Fruit fly (Drosophila melanogaster) whole organism, embryonic: ENCODE measurements around the gene Prosbeta2.

Experiments used
- Awh ChIP-seq: fragments of 200-800 bp; sonication (Bioruptor generic); IDR thresholded peaks from 2 replicates; pipeline ENCODE4, ENCODE4 v1.3.6; 2022; ENCODE audit warnings: missing biosample characterization, missing genetic modification characterization
- B-H1 ChIP-seq: fragments of 200-800 bp; sonication (Bioruptor generic); IDR thresholded peaks from 3 replicates; pipeline ENCODE4 v1.3.6; 2022; ENCODE audit warnings: missing biosample characterization, missing genetic modification characterization
- Bdp1 ChIP-seq: fragments of 200-800 bp; sonication (Bioruptor generic); optimal IDR thresholded peaks from 3 replicates; lab custom pipeline; 2016; ENCODE audit warnings: missing biosample characterization, missing genetic modification characterization
- BtbVII ChIP-seq: fragments of 200-800 bp; sonication (Bioruptor generic); optimal IDR thresholded peaks from 3 replicates; lab custom pipeline; 2017; ENCODE audit warnings: missing biosample characterization, mild to moderate bottlenecking, missing genetic modification characterization
- C15 ChIP-seq: fragments of 200-800 bp; sonication (Bioruptor generic); IDR thresholded peaks from 3 replicates; pipeline ENCODE4 v1.3.6; 2022; ENCODE audit warnings: missing biosample characterization, missing genetic modification characterization
- CG10147 ChIP-seq: fragments of 200-800 bp; sonication (Bioruptor generic); optimal IDR thresholded peaks from 2 replicates; lab custom pipeline; 2019; ENCODE audit warnings: missing biosample characterization, mild to moderate bottlenecking, missing genetic modification characterization, moderate library complexity
- CG10543 ChIP-seq: fragments of 200-800 bp; sonication (Bioruptor generic); optimal IDR thresholded peaks from 3 replicates; lab custom pipeline; 2017; ENCODE audit warnings: missing biosample characterization, mild to moderate bottlenecking, missing genetic modification characterization, moderate library complexity
- CG11560 ChIP-seq: fragments of 200-800 bp; sonication (Bioruptor generic); IDR thresholded peaks from 3 replicates; pipeline ENCODE4 v1.3.6; 2022; ENCODE audit warnings: missing biosample characterization, missing genetic modification characterization
- CG11696 ChIP-seq: fragments of 200-800 bp; sonication (Bioruptor generic); IDR thresholded peaks from 2 replicates; pipeline ENCODE4 v1.3.6; 2022; ENCODE audit warnings: missing biosample characterization, missing genetic modification characterization
- CG13296 ChIP-seq: fragments of 200-800 bp; sonication (Bioruptor generic); optimal IDR thresholded peaks from 3 replicates; lab custom pipeline; 2018; ENCODE audit warnings: missing biosample characterization, mild to moderate bottlenecking, missing genetic modification characterization
- CG15073 ChIP-seq: fragments of 200-800 bp; sonication (Bioruptor generic); optimal IDR thresholded peaks from 2 replicates; lab custom pipeline; 2016; ENCODE audit warnings: missing biosample characterization, missing genetic modification characterization
- CG18764 ChIP-seq: fragments of 200-800 bp; sonication (Bioruptor generic); optimal IDR thresholded peaks from 3 replicates; lab custom pipeline; 2016; ENCODE audit warnings: missing biosample characterization, missing genetic modification characterization
- CG30403 ChIP-seq: fragments of 200-800 bp; sonication (Bioruptor generic); optimal IDR thresholded peaks from 3 replicates; lab custom pipeline; 2016; ENCODE audit warnings: missing biosample characterization, missing genetic modification characterization
- CG32767 ChIP-seq: fragments of 200-800 bp; sonication (Bioruptor generic); IDR thresholded peaks from 2 replicates; pipeline ENCODE4 v1.3.6; 2022; ENCODE audit warnings: missing biosample characterization, missing genetic modification characterization
- CG32772 ChIP-seq: fragments of 200-800 bp; sonication (Bioruptor generic); IDR thresholded peaks from 2 replicates; pipeline ENCODE4 v1.3.6; 2022; ENCODE audit warnings: missing biosample characterization, missing genetic modification characterization
- CG3407 ChIP-seq: fragments of 200-800 bp; sonication (Bioruptor generic); optimal IDR thresholded peaks from 2 replicates; lab custom pipeline; 2018; ENCODE audit warnings: missing biosample characterization, mild to moderate bottlenecking, missing genetic modification characterization
- CG34422 ChIP-seq: fragments of 200-800 bp; sonication (Bioruptor generic); IDR thresholded peaks from 3 replicates; pipeline ENCODE4 v1.3.6; 2022; ENCODE audit warnings: missing biosample characterization, missing genetic modification characterization
- CG6791 ChIP-seq: fragments of 200-800 bp; sonication (Bioruptor generic); IDR thresholded peaks from 3 replicates; pipeline ENCODE4 v1.3.6; 2022; ENCODE audit warnings: missing biosample characterization, missing genetic modification characterization; ENCODE audit not compliant: partially characterized antibody
- CG6854 ChIP-seq: fragments of 200-800 bp; sonication (Bioruptor generic); optimal IDR thresholded peaks from 3 replicates; lab custom pipeline; 2017; ENCODE audit warnings: missing biosample characterization, mild to moderate bottlenecking, missing genetic modification characterization
- CG7357 ChIP-seq: fragments of 200-800 bp; sonication (Bioruptor generic); IDR thresholded peaks from 3 replicates; pipeline ENCODE4 v1.3.6; 2022; ENCODE audit warnings: missing biosample characterization, missing genetic modification characterization
- CG7556 ChIP-seq: fragments of 200-800 bp; sonication (Bioruptor generic); optimal IDR thresholded peaks from 2 replicates; lab custom pipeline; 2017; ENCODE audit warnings: missing biosample characterization, mild to moderate bottlenecking, missing genetic modification characterization
- CG9215 ChIP-seq: fragments of 200-800 bp; sonication (Bioruptor generic); IDR thresholded peaks from 2 replicates; pipeline ENCODE4 v1.3.6; 2022; ENCODE audit warnings: missing biosample characterization, missing genetic modification characterization
- Dref ChIP-seq: fragments of 200-800 bp; sonication (Bioruptor generic); IDR thresholded peaks from 2 replicates; pipeline ENCODE4 v1.3.6; 2022; ENCODE audit warnings: missing biosample characterization, missing genetic modification characterization
- Gug ChIP-seq: fragments of 200-800 bp; sonication (Bioruptor generic); IDR thresholded peaks from 4 replicates; pipeline ENCODE4 v1.3.6; 2022; ENCODE audit warnings: missing biosample characterization, missing genetic modification characterization
- Jarid2 ChIP-seq: fragments of 200-800 bp; sonication (Bioruptor generic); optimal IDR thresholded peaks from 3 replicates; lab custom pipeline; 2017; ENCODE audit warnings: mild to moderate bottlenecking, missing biosample characterization, missing genetic modification reagents, missing genetic modification characterization
- Med ChIP-seq: fragments of 200-800 bp; sonication (Bioruptor generic); peaks from one replicate; lab custom pipeline; 2016; ENCODE audit warnings: missing biosample characterization, missing genetic modification characterization, mild to moderate bottlenecking, inconsistent platforms, moderate library complexity
- Scr ChIP-seq: fragments of 200-800 bp; sonication (Bioruptor generic); IDR thresholded peaks from 2 replicates; pipeline ENCODE4 v1.3.6; 2022; ENCODE audit warnings: missing biosample characterization, missing genetic modification characterization; ENCODE audit not compliant: partially characterized antibody
- Sin3A ChIP-seq: fragments of >200 bp; optimal IDR thresholded peaks from 2 replicates; lab custom pipeline; 2018
- Six4 ChIP-seq: fragments of 200-800 bp; sonication (Bioruptor generic); optimal IDR thresholded peaks from 2 replicates; lab custom pipeline; 2016; ENCODE audit warnings: missing biosample characterization, missing genetic modification characterization
- Spps ChIP-seq: fragments of 200-800 bp; sonication (Bioruptor generic); optimal IDR thresholded peaks from 2 replicates; lab custom pipeline; 2018; ENCODE audit warnings: missing biosample characterization, mild to moderate bottlenecking, missing genetic modification characterization
- Xbp1 ChIP-seq: fragments of 200-800 bp; sonication (Bioruptor generic); optimal IDR thresholded peaks from 3 replicates; lab custom pipeline; 2016; ENCODE audit warnings: missing biosample characterization, mild to moderate bottlenecking, missing genetic modification characterization
- bowl ChIP-seq: fragments of 200-800 bp; sonication (Bioruptor generic); IDR thresholded peaks from 2 replicates; pipeline ENCODE4 v1.3.6; 2022; ENCODE audit warnings: missing biosample characterization, missing genetic modification characterization
- br ChIP-seq: fragments of >200 bp; optimal IDR thresholded peaks from 2 replicates; lab custom pipeline; 2017
- chif ChIP-seq, 2 experiments: fragments of 200-800 bp; sonication (Bioruptor generic); optimal IDR thresholded peaks; 3 replicates each; lab custom pipeline; 2016; ENCODE audit warnings: missing biosample characterization in 2 of 2, missing genetic modification characterization in 2 of 2
- chn ChIP-seq: fragments of 200-800 bp; sonication (Bioruptor generic); optimal IDR thresholded peaks from 2 replicates; lab custom pipeline; 2016; ENCODE audit warnings: missing biosample characterization, missing genetic modification characterization
- croc ChIP-seq: fragments of 200-800 bp; sonication (Bioruptor generic); conservative IDR thresholded peaks from 3 replicates; pipeline ENCODE4 v1.3.6; 2022; ENCODE audit warnings: missing biosample characterization, missing genetic modification characterization
- danr ChIP-seq: fragments of 200-800 bp; sonication (Bioruptor generic); IDR thresholded peaks from 2 replicates; pipeline ENCODE4 v1.3.6; 2022; ENCODE audit warnings: missing biosample characterization, missing genetic modification characterization
- gcm ChIP-seq: fragments of 200-800 bp; sonication (Bioruptor generic); optimal IDR thresholded peaks from 2 replicates; lab custom pipeline; 2019; ENCODE audit warnings: missing biosample characterization, mild to moderate bottlenecking, missing genetic modification characterization, moderate library complexity
- h ChIP-seq: fragments of >200 bp; optimal IDR thresholded peaks from 2 replicates; lab custom pipeline; 2017
- hbn ChIP-seq: fragments of 200-800 bp; sonication (Bioruptor generic); IDR thresholded peaks from 2 replicates; pipeline ENCODE4 v1.3.6; 2022; ENCODE audit warnings: missing biosample characterization, missing genetic modification characterization; ENCODE audit not compliant: partially characterized antibody
- her ChIP-seq: fragments of 200-800 bp; sonication (Bioruptor generic); optimal IDR thresholded peaks from 2 replicates; lab custom pipeline; 2016; ENCODE audit warnings: missing biosample characterization, missing genetic modification characterization
- ind ChIP-seq: fragments of 200-800 bp; sonication (Bioruptor generic); optimal IDR thresholded peaks from 3 replicates; lab custom pipeline; 2016; ENCODE audit warnings: missing biosample characterization, missing genetic modification characterization
- mirr ChIP-seq: fragments of 200-800 bp; sonication (Bioruptor generic); optimal IDR thresholded peaks from 3 replicates; lab custom pipeline; 2018; ENCODE audit warnings: missing biosample characterization, mild to moderate bottlenecking, missing genetic modification characterization
- pfk ChIP-seq: fragments of 200-800 bp; sonication (Bioruptor generic); optimal IDR thresholded peaks from 2 replicates; lab custom pipeline; 2018; ENCODE audit warnings: missing biosample characterization, mild to moderate bottlenecking, missing genetic modification characterization, moderate library complexity
- ranshi ChIP-seq: fragments of 200-800 bp; sonication (Bioruptor generic); IDR thresholded peaks from 2 replicates; pipeline ENCODE4 v1.3.6; 2022; ENCODE audit warnings: missing biosample characterization, missing genetic modification characterization
- row ChIP-seq: fragments of 200-800 bp; sonication (Bioruptor generic); IDR thresholded peaks from 3 replicates; pipeline ENCODE4 v1.3.6; 2022; ENCODE audit warnings: missing biosample characterization, missing genetic modification characterization
- scrt ChIP-seq: fragments of 200-800 bp; sonication (Bioruptor generic); optimal IDR thresholded peaks from 2 replicates; lab custom pipeline; 2018; ENCODE audit warnings: missing biosample characterization, mild to moderate bottlenecking, missing genetic modification characterization, moderate library complexity
- sna ChIP-seq: fragments of 200-800 bp; sonication (Bioruptor generic); IDR thresholded peaks from 2 replicates; pipeline ENCODE4 v1.3.6; 2022; ENCODE audit warnings: missing biosample characterization, missing genetic modification characterization; ENCODE audit not compliant: partially characterized antibody
- sr ChIP-seq: fragments of 200-800 bp; sonication (Bioruptor generic); IDR thresholded peaks from 3 replicates; pipeline ENCODE4 v1.3.6; 2022; ENCODE audit warnings: missing biosample characterization, missing genetic modification characterization
- stwl ChIP-seq: fragments of 200-800 bp; sonication (Bioruptor generic); optimal IDR thresholded peaks from 3 replicates; lab custom pipeline; 2018; ENCODE audit warnings: missing biosample characterization, mild to moderate bottlenecking, missing genetic modification characterization, moderate library complexity
- z ChIP-seq: fragments of 200-800 bp; sonication (Bioruptor generic); IDR thresholded peaks from 3 replicates; pipeline ENCODE4 v1.3.6; 2022; ENCODE audit warnings: missing biosample characterization, missing genetic modification characterization

The Prosbeta2 gene

dm6 chr3L:14999284-15000019, at the start of gene Prosbeta2, which contains the start of gene mRpL39:
TSS of gene Prosbeta2 (plus strand) at chr3L:14999951.
TSS of gene mRpL39 (minus strand) at chr3L:14999666.
- TF ChIP-seq chn: no peak
- TF ChIP-seq Xbp1 (GFP tag; lab: Kevin White, UChicago): no peak
- peak; percentile 60 for TF ChIP-seq Six4 (GFP tag; lab: Kevin White, UChicago)
- TF ChIP-seq stwl: peak; percentile 68
- peak; percentile 98 for TF ChIP-seq sna (GFP tag; lab: Robert Waterston, UW)
- TF ChIP-seq CG6791: peak; percentile 81
- peak; percentile 15 for TF ChIP-seq CG10543 (GFP tag; lab: Kevin White, UChicago)
- TF ChIP-seq CG11696: peak; percentile 42; the same call in 1 of the 2 replicates
- peak; percentile 34 for TF ChIP-seq ind (GFP tag; lab: Kevin White, UChicago)
- TF ChIP-seq h (lab: Kevin White, UChicago): no peak
- no peak for TF ChIP-seq Bdp1 (GFP tag; lab: Kevin White, UChicago)
- TF ChIP-seq C15 (GFP tag; lab: Robert Waterston, UW): 0 out of 3 replicates have a peak, but pooled peaks have one; percentile 27
- TF ChIP-seq ranshi (GFP tag; lab: Robert Waterston, UW): peak; percentile 67; the same call in 1 of the 2 replicates
- TF ChIP-seq CG32772 (GFP tag; lab: Robert Waterston, UW): peak; percentile 67
- peak; percentile 37 for TF ChIP-seq gcm
- no peak for TF ChIP-seq pfk (GFP tag; lab: Kevin White, UChicago)
- TF ChIP-seq Gug: peak; percentile 73; the same call in 3 of the 4 replicates
- TF ChIP-seq CG3407: no peak
- TF ChIP-seq B-H1 (GFP tag; lab: Robert Waterston, UW): peak; percentile 47; the same call in 2 of the 3 replicates
- peak; percentile 20 for TF ChIP-seq BtbVII (GFP tag; lab: Kevin White, UChicago)
- peak; percentile 90 for TF ChIP-seq row (GFP tag; lab: Robert Waterston, UW)
- TF ChIP-seq Jarid2 (GFP tag; lab: Kevin White, UChicago): no peak
- no peak for TF ChIP-seq br
- no peak for TF ChIP-seq bowl (GFP tag; lab: Robert Waterston, UW)
- peak; percentile 26; the same call in 1 of the 3 replicates for TF ChIP-seq croc
- TF ChIP-seq CG15073 (GFP tag; lab: Kevin White, UChicago): no peak
- TF ChIP-seq CG34422: peak; percentile 84
- peak; percentile 52; the same call in 1 of the 3 replicates for TF ChIP-seq CG11560 (tag; lab: Robert Waterston, UW)
- no peak for TF ChIP-seq CG13296 (GFP tag; lab: Kevin White, UChicago)
- no peak for TF ChIP-seq chif (GFP tag; optimal IDR thresholded peaks at IDR 0.05; lab: Kevin White, UChicago)
- peak; percentile 67 for TF ChIP-seq CG30403 (GFP tag; lab: Kevin White, UChicago)
- peak; percentile 83 for TF ChIP-seq CG9215 (GFP tag; lab: Robert Waterston, UW)
- 0 out of 2 replicates have a peak, but pooled peaks have one; percentile 10 for TF ChIP-seq CG32767 (GFP tag; lab: Robert Waterston, UW)
- TF ChIP-seq z (GFP tag; lab: Robert Waterston, UW): no peak
- peak; percentile 92 for TF ChIP-seq hbn (GFP tag; lab: Robert Waterston, UW)
- no peak for TF ChIP-seq Spps (tag; lab: Kevin White, UChicago)
- peak; percentile 63; the same call in 1 of the 2 replicates for TF ChIP-seq danr (GFP tag; lab: Robert Waterston, UW)
- peak; percentile 68 for TF ChIP-seq Dref (GFP tag; lab: Robert Waterston, UW)
- TF ChIP-seq sr (GFP tag; lab: Robert Waterston, UW): no peak
- no peak for TF ChIP-seq mirr (GFP tag; lab: Kevin White, UChicago)
- TF ChIP-seq CG7357 (GFP tag; lab: Robert Waterston, UW): peak; percentile 76
- TF ChIP-seq Awh (GFP tag; lab: Robert Waterston, UW): 0 out of 2 replicates have a peak, but pooled peaks have one; percentile 56
- TF ChIP-seq her: no peak
- peak; percentile 49 for TF ChIP-seq Sin3A (lab: Kevin White, UChicago)
- TF ChIP-seq CG18764: peak; percentile 69
- TF ChIP-seq scrt (GFP tag; lab: Kevin White, UChicago): peak; percentile 59
- TF ChIP-seq CG7556 (GFP tag; lab: Kevin White, UChicago): no peak
- no peak for TF ChIP-seq CG6854 (GFP tag; lab: Kevin White, UChicago)
- TF ChIP-seq CG10147 (GFP tag; lab: Kevin White, UChicago): peak; percentile 73
- peak; percentile 99 for TF ChIP-seq Scr (GFP tag; lab: Robert Waterston, UW)
- TF ChIP-seq Med: peak; percentile 12
